Worm (Caenorhabditis elegans) whole organism, midembryonic: ENCODE measurements around the gene F13D12.8.

Source experiments
- T22C8.4 ChIP-seq: fragments of 200-800 bp; sonication (Bioruptor generic); IDR thresholded peaks from 2 replicates; pipeline ENCODE4 v1.3.6; 2022; ENCODE audit warnings: missing genetic modification characterization, missing compliant biosample characterization
- cog-1 ChIP-seq: sonication (generic microtip); optimal IDR thresholded peaks from 2 replicates; lab custom pipeline; 2016; ENCODE audit warnings: missing genetic modification characterization, missing compliant biosample characterization
- flt-1 ChIP-seq: fragments of 200-800 bp; sonication (Bioruptor generic); IDR thresholded peaks from 2 replicates; pipeline ENCODE4 v1.3.6; 2022; ENCODE audit warnings: missing genetic modification characterization, missing compliant biosample characterization
- klf-2 ChIP-seq: fragments of 200-800 bp; sonication (Bioruptor generic); conservative IDR thresholded peaks from 2 replicates; pipeline ENCODE4 v1.3.6; 2022; ENCODE audit warnings: missing genetic modification reagents, missing genetic modification characterization, missing compliant biosample characterization
- med-1 ChIP-seq: sonication (generic microtip); optimal IDR thresholded peaks from 2 replicates; lab custom pipeline; 2017; ENCODE audit warnings: missing genetic modification characterization, mild to moderate bottlenecking, missing compliant biosample characterization, antibody characterized with exemption, missing genetic modification reagents; ENCODE audit not compliant: insufficient read depth
- tab-1 ChIP-seq: fragments of 200-800 bp; sonication (Bioruptor generic); IDR thresholded peaks from 2 replicates; pipeline ENCODE4 v1.3.6; 2022; ENCODE audit warnings: missing genetic modification characterization, missing compliant biosample characterization
- ztf-23 ChIP-seq: fragments of 200-800 bp; sonication (Bioruptor generic); IDR thresholded peaks from 2 replicates; pipeline ENCODE4 v1.3.6; 2022; ENCODE audit warnings: missing genetic modification reagents, missing genetic modification characterization, missing compliant biosample characterization
- ztf-29 ChIP-seq: fragments of 200-800 bp; sonication (Bioruptor generic); IDR thresholded peaks from 2 replicates; pipeline ENCODE4 v1.3.6; 2022; ENCODE audit warnings: missing genetic modification reagents, missing genetic modification characterization, missing compliant biosample characterization

DNA sequence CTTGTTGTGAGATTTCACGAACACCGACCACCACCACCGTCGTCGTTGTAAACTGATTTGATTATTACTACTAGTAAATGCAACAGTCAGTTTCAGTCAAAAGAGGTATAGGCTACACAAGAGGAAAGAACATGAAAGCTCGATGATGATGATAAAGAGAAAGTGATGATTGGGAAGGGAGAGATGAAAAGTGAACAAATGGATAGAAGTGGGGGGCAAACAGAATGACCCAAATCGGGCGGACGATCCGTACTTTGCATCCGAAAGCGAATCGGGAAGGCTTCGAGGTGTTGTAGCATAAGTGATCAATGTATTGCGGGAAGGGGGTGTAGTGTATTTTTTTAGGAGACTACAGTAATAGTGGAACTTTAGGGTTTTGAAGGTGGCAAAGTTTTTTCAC lies 21.6 kb downstream of the F13D12.8 start:
- no peak for TF ChIP-seq tab-1 (GFP tag; lab: Robert Waterston, UW)
- TF ChIP-seq flt-1 (GFP tag; lab: Robert Waterston, UW) = no peak
- TF ChIP-seq med-1 (GFP tag; lab: Kevin White, UChicago) = no peak
- TF ChIP-seq klf-2 = no peak
- TF ChIP-seq ztf-23 = no peak
- TF ChIP-seq ztf-29 (GFP tag; lab: Robert Waterston, UW) = no peak
- TF ChIP-seq T22C8.4 = no peak
- TF ChIP-seq cog-1 (tag; lab: Kevin White, UChicago) = no peak
